Worm (Caenorhabditis elegans) whole organism, mixed stage, embryonic: ENCODE measurements around the gene F38B2.3.

Experiments used
- M03D4.4 ChIP-seq: sonication (generic microtip); optimal IDR thresholded peaks from 2 replicates; lab custom pipeline; 2017; ENCODE audit warnings: mild to moderate bottlenecking, missing genetic modification characterization, missing compliant biosample characterization
- blmp-1 ChIP-seq: fragments of 150-350 bp; optimal IDR thresholded peaks from 2 replicates; lab custom pipeline; 2014; ENCODE audit warnings: missing biosample characterization, missing genetic modification characterization
- ceh-43 ChIP-seq: fragments of 200-800 bp; sonication (Bioruptor generic); optimal IDR thresholded peaks from 2 replicates; lab custom pipeline; 2018; ENCODE audit warnings: mild to moderate bottlenecking, missing genetic modification characterization, moderate library complexity, missing compliant biosample characterization
- ces-1 ChIP-seq: fragments of 150-350 bp; optimal IDR thresholded peaks from 2 replicates; lab custom pipeline; 2014; ENCODE audit warnings: missing biosample characterization, missing genetic modification reagents, missing genetic modification characterization
- drap-1 ChIP-seq: fragments of 200-800 bp; sonication (Bioruptor generic); optimal IDR thresholded peaks from 3 replicates; lab custom pipeline; 2018; ENCODE audit warnings: mild to moderate bottlenecking, missing genetic modification characterization, missing compliant biosample characterization
- elt-3 ChIP-seq: fragments of 150-350 bp; optimal IDR thresholded peaks from 2 replicates; lab custom pipeline; 2014; ENCODE audit warnings: missing biosample characterization, missing genetic modification characterization
- lin-13 ChIP-seq: fragments of 150-350 bp; optimal IDR thresholded peaks from 2 replicates; lab custom pipeline; 2014; ENCODE audit warnings: missing biosample characterization, missing genetic modification characterization
- mab-5 ChIP-seq: fragments of 150-350 bp; optimal IDR thresholded peaks from 2 replicates; lab custom pipeline; 2014; ENCODE audit warnings: missing biosample characterization, missing genetic modification characterization
- mep-1 ChIP-seq: fragments of 150-350 bp; optimal IDR thresholded peaks from 2 replicates; lab custom pipeline; 2017; ENCODE audit warnings: missing biosample characterization, missing genetic modification reagents, missing genetic modification characterization, inconsistent platforms
- nhr-237 ChIP-seq: fragments of 150-350 bp; optimal IDR thresholded peaks from 2 replicates; lab custom pipeline; 2014; ENCODE audit warnings: missing biosample characterization, missing genetic modification characterization
- pha-4 ChIP-seq: fragments of 150-350 bp; optimal IDR thresholded peaks from 2 replicates; lab custom pipeline; 2018; ENCODE audit warnings: missing biosample characterization, missing genetic modification reagents, missing genetic modification characterization
- sem-2 ChIP-seq: fragments of 200-800 bp; sonication (Bioruptor generic); optimal IDR thresholded peaks from 2 replicates; lab custom pipeline; 2018; ENCODE audit warnings: mild to moderate bottlenecking, missing genetic modification characterization, missing compliant biosample characterization
- snpc-4 ChIP-seq: fragments of 150-350 bp; optimal IDR thresholded peaks from 2 replicates; lab custom pipeline; 2014; ENCODE audit warnings: missing biosample characterization, missing genetic modification characterization
- unc-62 ChIP-seq: fragments of 150-350 bp; optimal IDR thresholded peaks from 2 replicates; lab custom pipeline; 2014; ENCODE audit warnings: missing biosample characterization, missing genetic modification reagents, missing genetic modification characterization

DNA sequence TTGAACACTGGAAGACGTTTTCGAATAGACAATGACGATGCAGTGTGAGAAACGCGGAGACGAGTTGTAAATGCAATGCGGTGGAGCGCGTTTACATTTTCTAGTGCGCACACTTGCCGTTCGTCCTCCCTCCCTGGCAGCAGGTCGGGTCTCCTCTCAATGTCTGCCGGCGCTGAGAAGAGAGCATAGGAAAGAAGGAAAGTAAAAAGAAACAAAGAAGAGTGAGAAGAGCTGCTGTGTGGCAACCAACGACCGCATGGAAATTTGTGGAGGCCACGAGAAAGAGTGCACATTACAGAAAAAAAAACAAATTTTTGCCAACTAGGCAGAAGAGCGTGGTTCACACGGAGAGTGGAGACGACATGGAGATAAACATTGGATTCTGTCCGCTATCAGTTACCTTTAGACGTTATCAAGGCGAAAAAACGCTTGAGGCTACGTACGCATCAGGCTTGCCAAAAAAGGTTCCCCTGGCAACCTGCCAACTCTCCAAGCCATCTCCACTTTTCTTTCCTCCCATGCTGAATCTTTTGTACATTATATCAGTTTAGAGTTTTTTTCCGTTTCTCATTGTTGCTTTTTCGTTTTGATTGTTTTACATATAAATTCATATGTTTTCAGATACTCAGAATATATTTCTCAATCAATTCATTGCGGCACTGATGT is 13.6 kb upstream of the F38B2.3 start, which contains the start of the genes snrp-40.1 and F08G12.3:
- TF ChIP-seq nhr-237 (no peak), unc-62 (peak; percentile 13), ces-1 (GFP tag; lab: Kevin White, UChicago) (peak; percentile 46), elt-3 (tag; lab: Kevin White, UChicago) (no peak), mab-5 (tag; lab: Kevin White, UChicago) (no peak), snpc-4 (tag; lab: Kevin White, UChicago) (no peak), blmp-1 (tag; lab: Kevin White, UChicago) (no peak), pha-4 (tag; lab: Kevin White, UChicago) (peak; percentile 52), drap-1 (peak; percentile 56), ceh-43 (GFP tag; lab: Kevin White, UChicago) (no peak), lin-13 (no peak), sem-2 (GFP tag; lab: Kevin White, UChicago) (no peak), M03D4.4 (tag; lab: Kevin White, UChicago) (peak; percentile 72), mep-1 (tag; lab: Kevin White, UChicago) (peak; percentile 35)
